Worm (Caenorhabditis elegans) whole organism, L3 larva: ENCODE results near the gene vhp-1.

Experiments
- ama-1 ChIP-seq: fragments of 150-350 bp; optimal IDR thresholded peaks from 2 replicates; lab custom pipeline; 2018
- ceh-28 ChIP-seq: fragments of 150-350 bp; optimal IDR thresholded peaks from 2 replicates; lab custom pipeline; 2014; ENCODE audit warnings: missing biosample characterization, missing genetic modification reagents, missing genetic modification characterization
- ceh-82 ChIP-seq: fragments of 150-350 bp; optimal IDR thresholded peaks from 2 replicates; lab custom pipeline; 2014; ENCODE audit warnings: missing biosample characterization, missing genetic modification characterization
- egl-5 ChIP-seq: fragments of 150-350 bp; optimal IDR thresholded peaks from 2 replicates; lab custom pipeline; 2017; ENCODE audit warnings: missing biosample characterization, missing genetic modification reagents, missing genetic modification characterization, inconsistent platforms
- fos-1 ChIP-seq: fragments of 150-350 bp; optimal IDR thresholded peaks from 2 replicates; lab custom pipeline; 2014; ENCODE audit warnings: missing biosample characterization, missing genetic modification characterization
- lin-15B ChIP-seq: fragments of 150-350 bp; optimal IDR thresholded peaks from 2 replicates; lab custom pipeline; 2014; ENCODE audit warnings: missing biosample characterization, missing genetic modification characterization
- nhr-12 ChIP-seq: fragments of 150-350 bp; optimal IDR thresholded peaks from 2 replicates; lab custom pipeline; 2014; ENCODE audit warnings: missing biosample characterization, missing genetic modification characterization
- sea-2 ChIP-seq: fragments of 150-350 bp; sonication (generic microtip); optimal IDR thresholded peaks from 4 replicates; lab custom pipeline; 2014; ENCODE audit warnings: missing biosample characterization, missing genetic modification reagents, missing genetic modification characterization

DNA sequence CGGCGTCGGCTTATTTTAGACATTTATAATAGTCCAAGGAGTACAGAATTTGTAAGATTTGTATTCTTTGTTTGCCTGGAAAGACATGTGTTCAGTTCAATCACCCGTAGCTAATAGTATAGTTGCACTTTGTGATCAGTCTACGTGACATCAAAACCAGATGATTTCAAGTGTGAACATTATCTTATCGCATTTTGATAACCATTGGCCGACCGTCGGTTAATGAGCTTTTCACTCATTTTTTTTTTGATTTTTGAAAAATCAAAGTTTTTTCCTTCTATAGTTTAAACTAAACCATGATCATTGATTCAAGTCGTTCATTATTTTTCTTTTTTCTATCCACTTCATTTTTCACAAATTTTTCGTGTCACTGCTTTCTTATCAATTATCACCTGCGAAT, 15.9 kb upstream of the vhp-1 start:
- no peak for TF ChIP-seq ceh-28 (tag; lab: Kevin White, UChicago)
- no peak for TF ChIP-seq ama-1 (lab: Kevin White, UChicago)
- no peak for TF ChIP-seq sea-2 (GFP tag; lab: Kevin White, UChicago)
- TF ChIP-seq fos-1 (tag; lab: Kevin White, UChicago), result no peak
- TF ChIP-seq lin-15B (tag; lab: Kevin White, UChicago), result no peak
- TF ChIP-seq ceh-82 (tag; lab: Kevin White, UChicago), result no peak
- no peak for TF ChIP-seq nhr-12 (tag; lab: Kevin White, UChicago)
- TF ChIP-seq egl-5 (tag; lab: Kevin White, UChicago), result no peak
